Fruit fly (Drosophila melanogaster): Measurements from ENCODE around the gene CG42816.

Gene CG42816

DNA sequence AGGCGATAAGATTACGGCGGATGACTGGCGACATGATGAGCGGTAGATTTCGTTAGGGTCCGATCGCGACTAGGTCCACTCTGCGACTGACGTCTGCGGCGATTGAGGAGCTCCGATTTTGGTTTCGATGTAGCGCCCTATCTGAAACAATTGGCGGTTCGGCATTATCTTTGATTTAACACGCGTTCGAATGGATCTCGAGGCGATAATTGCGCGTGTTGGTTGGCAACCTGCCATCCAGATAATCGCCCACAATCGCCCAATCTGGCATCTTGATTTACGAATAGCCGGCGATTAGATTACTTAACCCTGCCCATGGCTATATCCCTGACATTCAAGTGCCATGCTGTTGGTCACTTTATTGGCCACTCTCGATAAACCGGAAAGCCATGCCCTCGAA is 43.1 kb downstream of the CG42816 start (continued):
- TF ChIP-seq ftz-f1 (GFP tag; optimal IDR thresholded peaks at IDR 0.05) (peak; percentile 56), knrl (GFP tag; IDR thresholded peaks at IDR 0.05; ENCODE audit: partially characterized antibody) (no peak), Ets65A (GFP tag) (no peak), CG32532 (GFP tag; IDR thresholded peaks at IDR 0.05) (no peak), Max (GFP tag; optimal IDR thresholded peaks at IDR 0.05) (no peak), Eip74EF (GFP tag; optimal IDR thresholded peaks at IDR 0.05) (no peak), CG6765 (GFP tag; optimal IDR thresholded peaks at IDR 0.05) (no peak), CG2120 (GFP tag; optimal IDR thresholded peaks at IDR 0.05) (no peak), CG8281 (tag; optimal IDR thresholded peaks at IDR 0.05) (no peak), CG18011 (GFP tag; optimal IDR thresholded peaks at IDR 0.05) (no peak), Taf1 (GFP tag; IDR thresholded peaks at IDR 0.05) (no peak), repo (GFP tag; optimal IDR thresholded peaks at IDR 0.05) (no peak), ap (GFP tag; IDR thresholded peaks at IDR 0.05) (no peak), CG11093 (GFP tag; IDR thresholded peaks at IDR 0.05) (no peak), tgo (GFP tag; IDR thresholded peaks at IDR 0.05) (no peak), grn (GFP tag; optimal IDR thresholded peaks at IDR 0.05) (peak; percentile 99), CG10462 (GFP tag; optimal IDR thresholded peaks at IDR 0.05) (no peak), vnd (GFP tag; IDR thresholded peaks at IDR 0.05; ENCODE audit: partially characterized antibody) (0 out of 3 replicates have a peak, but pooled peaks have one; percentile 34), maf-S (GFP tag; optimal IDR thresholded peaks at IDR 0.05) (no peak), HmgZ (tag; optimal IDR thresholded peaks at IDR 0.05) (peak; percentile 22), PHDP (tag; optimal IDR thresholded peaks at IDR 0.05) (no peak), CG17568 (GFP tag; optimal IDR thresholded peaks at IDR 0.05) (no peak), Dip3 (GFP tag; optimal IDR thresholded peaks at IDR 0.05) (no peak), sna (GFP tag; IDR thresholded peaks at IDR 0.05; ENCODE audit: partially characterized antibody) (no peak), Nf-YC (tag; optimal IDR thresholded peaks at IDR 0.05) (no peak), CG17328 (GFP tag; IDR thresholded peaks at IDR 0.05) (no peak), fru (optimal IDR thresholded peaks at IDR 0.05) (no peak), NK7.1 (GFP tag; optimal IDR thresholded peaks at IDR 0.05) (no peak), HLH4C (GFP tag; IDR thresholded peaks at IDR 0.05; ENCODE audit: partially characterized antibody) (no peak), unpg (GFP tag; optimal IDR thresholded peaks at IDR 0.05) (no peak), bbx (GFP tag; IDR thresholded peaks at IDR 0.05; ENCODE audit: partially characterized antibody) (no peak), CG6791 (GFP tag; IDR thresholded peaks at IDR 0.05; ENCODE audit: partially characterized antibody) (no peak), Dll (GFP tag; IDR thresholded peaks at IDR 0.05; ENCODE audit: partially characterized antibody) (no peak), CG10543 (GFP tag; optimal IDR thresholded peaks at IDR 0.05) (peak; percentile 53), pnt (GFP tag; optimal IDR thresholded peaks at IDR 0.05) (no peak), CG30403 (GFP tag; optimal IDR thresholded peaks at IDR 0.05) (no peak), CG34224 (GFP tag; IDR thresholded peaks at IDR 0.05; ENCODE audit: partially characterized antibody) (no peak), crol (GFP tag; IDR thresholded peaks at IDR 0.05) (no peak), CG34422 (GFP tag; IDR thresholded peaks at IDR 0.05) (no peak), mirr (GFP tag; optimal IDR thresholded peaks at IDR 0.05) (peak; percentile 86), Scr (GFP tag; IDR thresholded peaks at IDR 0.05; ENCODE audit: partially characterized antibody) (no peak), ERR (GFP tag; optimal IDR thresholded peaks at IDR 0.05) (no peak), NC2α (GFP tag; optimal IDR thresholded peaks at IDR 0.05) (no peak), CG10366 (GFP tag; IDR thresholded peaks at IDR 0.05) (no peak), tx (GFP tag; optimal IDR thresholded peaks at IDR 0.05) (no peak), dan (GFP tag; IDR thresholded peaks at IDR 0.05) (no peak), Jarid2 (GFP tag; optimal IDR thresholded peaks at IDR 0.05) (peak; percentile 2), Dek (tag; optimal IDR thresholded peaks at IDR 0.05) (no peak), cwo (GFP tag; optimal IDR thresholded peaks at IDR 0.05) (peak; percentile 83), nom (GFP tag; optimal IDR thresholded peaks at IDR 0.05) (no peak), CG6254 (GFP tag; optimal IDR thresholded peaks at IDR 0.05) (no peak)

Measured in whole organism, embryonic.